Fruit fly (Drosophila melanogaster): ENCODE results near the gene Six4.

Six4 gene

DNA sequence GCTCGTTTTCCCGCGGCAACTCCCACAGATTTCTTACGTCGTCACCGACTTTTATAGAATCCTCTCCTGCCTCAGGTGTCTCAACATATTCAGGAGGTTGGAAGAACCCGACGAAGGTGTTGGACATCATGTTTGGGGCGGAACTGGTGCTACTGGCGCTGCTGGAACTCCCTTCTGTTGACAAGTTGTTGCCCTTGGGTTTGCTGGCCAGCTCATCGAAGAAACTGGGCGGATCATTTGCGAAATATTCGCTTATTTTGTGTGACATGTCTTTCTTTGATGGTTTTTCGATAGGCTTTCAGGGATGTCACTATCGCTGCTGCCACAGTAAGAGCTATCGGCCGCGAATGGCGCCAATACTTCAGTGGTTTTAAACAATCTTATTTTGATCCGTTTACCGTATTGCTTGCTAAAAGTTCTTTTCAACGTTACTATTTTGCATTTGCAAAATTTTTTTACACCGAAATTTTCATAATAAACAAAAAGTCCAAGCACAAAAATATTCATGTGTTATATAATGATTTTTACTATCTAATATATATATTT lies 4.7 kb downstream of the Six4 start, which contains the start of gene CG11396 (continued):
- TF ChIP-seq CG17829 (tag; optimal IDR thresholded peaks at IDR 0.05) (peak; percentile 0), Pdp1 (GFP tag; optimal IDR thresholded peaks at IDR 0.05) (peak in 1 of 2 experiments; percentile 68), CG14965 (GFP tag; optimal IDR thresholded peaks at IDR 0.05; ENCODE audit: borderline replicate concordance) (no peak), CG2120 (GFP tag; optimal IDR thresholded peaks at IDR 0.05) (no peak), bcd (GFP tag; optimal IDR thresholded peaks at IDR 0.05) (no peak), Spps (tag; optimal IDR thresholded peaks at IDR 0.05) (no peak), CG3163 (GFP tag; optimal IDR thresholded peaks at IDR 0.05) (no peak), CG11696 (GFP tag; IDR thresholded peaks at IDR 0.05) (no peak), Dll (GFP tag; IDR thresholded peaks at IDR 0.05; ENCODE audit: partially characterized antibody) (peak; percentile 94), lola (GFP tag; optimal IDR thresholded peaks at IDR 0.05) (no peak), CG14860 (GFP tag; IDR thresholded peaks at IDR 0.05; ENCODE audit: partially characterized antibody) (peak; percentile 86), CG18011 (GFP tag; optimal IDR thresholded peaks at IDR 0.05) (no peak), Sry-δ (GFP tag; optimal IDR thresholded peaks at IDR 0.05) (peak; percentile 94), CG42726 (GFP tag; IDR thresholded peaks at IDR 0.05; ENCODE audit: partially characterized antibody) (peak; percentile 94), E2f2 (GFP tag; IDR thresholded peaks at IDR 0.05) (peak; percentile 98), Rfx (GFP tag; IDR thresholded peaks at IDR 0.05) (peak; percentile 58), CG18764 (GFP tag; optimal IDR thresholded peaks at IDR 0.05) (no peak), CG2116 (GFP tag; optimal IDR thresholded peaks at IDR 0.05) (peak; percentile 59), CG11093 (GFP tag; IDR thresholded peaks at IDR 0.05) (no peak), HLH4C (GFP tag; IDR thresholded peaks at IDR 0.05; ENCODE audit: partially characterized antibody) (peak; percentile 88), Adf1 (GFP tag; IDR thresholded peaks at IDR 0.05) (peak; percentile 40; the same call in 1 of the 2 replicates), bbx (GFP tag; IDR thresholded peaks at IDR 0.05; ENCODE audit: partially characterized antibody) (peak; percentile 97), zfh2 (GFP tag; optimal IDR thresholded peaks at IDR 0.05) (no peak), HHEX (GFP tag; optimal IDR thresholded peaks at IDR 0.05) (no peak), CG5245 (GFP tag; optimal IDR thresholded peaks at IDR 0.05) (no peak), ato (GFP tag; IDR thresholded peaks at IDR 0.05; ENCODE audit: partially characterized antibody) (peak; percentile 95), unc-4 (GFP tag; IDR thresholded peaks at IDR 0.05; ENCODE audit: partially characterized antibody) (peak; percentile 96), CG9797 (GFP tag; optimal IDR thresholded peaks at IDR 0.05) (peak; percentile 5), YL-1 (GFP tag; optimal IDR thresholded peaks at IDR 0.05) (peak; percentile 10), ham (GFP tag; IDR thresholded peaks at IDR 0.05) (no peak), pzg (GFP tag; optimal IDR thresholded peaks at IDR 0.05) (peak; percentile 75), zf30C (GFP tag; optimal IDR thresholded peaks at IDR 0.05) (no peak), Opbp (GFP tag; IDR thresholded peaks at IDR 0.05; ENCODE audit: partially characterized antibody) (peak; percentile 95), p53 (GFP tag; optimal IDR thresholded peaks at IDR 0.05) (no peak), CG18619 (GFP tag; optimal IDR thresholded peaks at IDR 0.05) (no peak), chinmo (GFP tag; IDR thresholded peaks at IDR 0.05; ENCODE audit: partially characterized antibody) (peak; percentile 97), HmgZ (tag; optimal IDR thresholded peaks at IDR 0.05) (peak; percentile 4), CG12659 (GFP tag; optimal IDR thresholded peaks at IDR 0.05) (no peak), CG8944 (GFP tag; optimal IDR thresholded peaks at IDR 0.05) (no peak), btn (GFP tag; optimal IDR thresholded peaks at IDR 0.05) (no peak), al (GFP tag; IDR thresholded peaks at IDR 0.05) (no peak)

Measured in whole organism, embryonic.